Fruit fly (Drosophila melanogaster) whole organism, embryonic: ENCODE results near the gene CG42302.

Experiments
- Abd-B ChIP-seq: fragments of 200-800 bp; sonication (Bioruptor generic); optimal IDR thresholded peaks from 2 replicates; lab custom pipeline; 2018; ENCODE audit warnings: missing biosample characterization, mild to moderate bottlenecking, missing genetic modification characterization, moderate library complexity
- Aef1 ChIP-seq: fragments of 200-800 bp; sonication (Bioruptor generic); IDR thresholded peaks from 3 replicates; pipeline ENCODE4 v1.3.6; 2022; ENCODE audit warnings: missing biosample characterization, missing genetic modification characterization
- CG10366 ChIP-seq: fragments of 200-800 bp; sonication (Bioruptor generic); IDR thresholded peaks from 2 replicates; pipeline ENCODE4 v1.3.6; 2022; ENCODE audit warnings: missing biosample characterization, missing genetic modification characterization
- CG11247 ChIP-seq: fragments of 200-800 bp; sonication (Bioruptor generic); IDR thresholded peaks from 2 replicates; pipeline ENCODE4 v1.3.6; 2022; ENCODE audit warnings: missing biosample characterization, missing genetic modification characterization
- CG11696 ChIP-seq: fragments of 200-800 bp; sonication (Bioruptor generic); IDR thresholded peaks from 2 replicates; pipeline ENCODE4 v1.3.6; 2022; ENCODE audit warnings: missing biosample characterization, missing genetic modification characterization
- CG12659 ChIP-seq: fragments of 200-800 bp; sonication (Bioruptor generic); optimal IDR thresholded peaks from 3 replicates; lab custom pipeline; 2017; ENCODE audit warnings: mild to moderate bottlenecking, missing biosample characterization, missing genetic modification reagents, missing genetic modification characterization
- CG13424 ChIP-seq: fragments of 200-800 bp; sonication (Bioruptor generic); optimal IDR thresholded peaks from 2 replicates; lab custom pipeline; 2019; ENCODE audit warnings: missing biosample characterization, mild to moderate bottlenecking, missing genetic modification characterization, moderate library complexity
- CG14441 ChIP-seq: fragments of 200-800 bp; sonication (Bioruptor generic); IDR thresholded peaks from 2 replicates; pipeline ENCODE4 v1.3.6; 2022; ENCODE audit warnings: missing biosample characterization, missing genetic modification characterization
- CG1529 ChIP-seq: fragments of 200-800 bp; sonication (Bioruptor generic); optimal IDR thresholded peaks from 3 replicates; lab custom pipeline; 2018; ENCODE audit warnings: missing biosample characterization, missing genetic modification characterization
- CG17612 ChIP-seq: fragments of 200-800 bp; sonication (Bioruptor generic); IDR thresholded peaks from 2 replicates; pipeline ENCODE4 v1.3.6; 2022; ENCODE audit warnings: missing biosample characterization, missing genetic modification characterization
- CG17802 ChIP-seq: fragments of 200-800 bp; sonication (Bioruptor generic); optimal IDR thresholded peaks from 2 replicates; lab custom pipeline; 2018; ENCODE audit warnings: missing biosample characterization, mild to moderate bottlenecking, missing genetic modification characterization, moderate library complexity
- CG2712 ChIP-seq: fragments of 200-800 bp; optimal IDR thresholded peaks from 3 replicates; lab custom pipeline; 2019; ENCODE audit warnings: missing biosample characterization, mild to moderate bottlenecking, missing genetic modification characterization, moderate library complexity
- CG2875 ChIP-seq: fragments of 200-800 bp; sonication (Bioruptor generic); optimal IDR thresholded peaks from 2 replicates; lab custom pipeline; 2017; ENCODE audit warnings: missing biosample characterization, mild to moderate bottlenecking, missing genetic modification characterization, missing genetic modification reagents
- CG4328 ChIP-seq: fragments of 200-800 bp; sonication (Bioruptor generic); optimal IDR thresholded peaks from 3 replicates; lab custom pipeline; 2017; ENCODE audit warnings: missing biosample characterization, missing genetic modification reagents, missing genetic modification characterization
- CG5245 ChIP-seq: fragments of 200-800 bp; sonication (Bioruptor generic); optimal IDR thresholded peaks from 3 replicates; lab custom pipeline; 2016; ENCODE audit warnings: missing biosample characterization, missing genetic modification characterization
- CG5953 ChIP-seq: fragments of 200-800 bp; sonication (Bioruptor generic); IDR thresholded peaks from 2 replicates; pipeline ENCODE4 v1.3.6; 2022; ENCODE audit warnings: missing biosample characterization, missing genetic modification characterization
- CG8359 ChIP-seq: fragments of 200-800 bp; sonication (Bioruptor generic); optimal IDR thresholded peaks from 2 replicates; lab custom pipeline; 2017; ENCODE audit warnings: missing biosample characterization, mild to moderate bottlenecking, missing genetic modification characterization, borderline replicate concordance
- CG8478 ChIP-seq: fragments of >200 bp; optimal IDR thresholded peaks from 2 replicates; lab custom pipeline; 2018
- CTCF ChIP-seq: fragments of 200-800 bp; sonication (Bioruptor generic); optimal IDR thresholded peaks from 2 replicates; lab custom pipeline; 2017; ENCODE audit warnings: missing biosample characterization, mild to moderate bottlenecking, missing genetic modification characterization, moderate library complexity
- D19B ChIP-seq: fragments of 200-800 bp; sonication (Bioruptor generic); optimal IDR thresholded peaks from 2 replicates; lab custom pipeline; 2017; ENCODE audit warnings: missing biosample characterization, mild to moderate bottlenecking, missing genetic modification characterization
- Drgx ChIP-seq: fragments of 200-800 bp; sonication (Bioruptor generic); IDR thresholded peaks from 2 replicates; pipeline ENCODE4 v1.3.6; 2022; ENCODE audit warnings: missing biosample characterization, missing genetic modification characterization
- E2f2 ChIP-seq: fragments of 200-800 bp; sonication (Bioruptor generic); IDR thresholded peaks from 2 replicates; pipeline ENCODE4 v1.3.6; 2022; ENCODE audit warnings: missing biosample characterization, missing genetic modification characterization
- Gsc ChIP-seq: fragments of 200-800 bp; sonication (Bioruptor generic); IDR thresholded peaks from 2 replicates; pipeline ENCODE4 v1.3.6; 2022; ENCODE audit warnings: missing biosample characterization, missing genetic modification characterization
- HmgZ ChIP-seq: fragments of 200-800 bp; sonication (Bioruptor generic); optimal IDR thresholded peaks from 2 replicates; lab custom pipeline; 2018; ENCODE audit warnings: missing biosample characterization, mild to moderate bottlenecking, missing genetic modification characterization
- Hr51 ChIP-seq, 2 experiments: fragments of 200-800 bp; sonication (Bioruptor generic); optimal IDR thresholded peaks; 2 replicates in 1 of 2; 3 replicates in 1 of 2; lab custom pipeline; 2016 to 2018; ENCODE audit warnings: missing biosample characterization in 2 of 2, missing genetic modification characterization in 2 of 2, mild to moderate bottlenecking in 1 of 2, moderate library complexity in 1 of 2
- Lhr ChIP-seq: fragments of 200-800 bp; sonication (Bioruptor generic); optimal IDR thresholded peaks from 3 replicates; lab custom pipeline; 2017; ENCODE audit warnings: mild to moderate bottlenecking, missing biosample characterization, missing genetic modification reagents, missing genetic modification characterization
- MESR4 ChIP-seq: fragments of 200-800 bp; sonication (Bioruptor generic); optimal IDR thresholded peaks from 2 replicates; lab custom pipeline; 2018; ENCODE audit warnings: missing biosample characterization, mild to moderate bottlenecking, missing genetic modification characterization, moderate library complexity
- Mrtf ChIP-seq: fragments of 200-800 bp; sonication (Bioruptor generic); IDR thresholded peaks from 3 replicates; pipeline ENCODE4 v1.3.6; 2022; ENCODE audit warnings: missing biosample characterization, missing genetic modification characterization
- Optix ChIP-seq: fragments of 200-800 bp; sonication (Bioruptor generic); IDR thresholded peaks from 3 replicates; pipeline ENCODE4 v1.3.6; 2022; ENCODE audit warnings: missing biosample characterization, missing genetic modification characterization
- ap ChIP-seq: fragments of 200-800 bp; sonication (Bioruptor generic); IDR thresholded peaks from 2 replicates; pipeline ENCODE4 v1.3.6; 2022; ENCODE audit warnings: missing biosample characterization, missing genetic modification characterization
- bigmax ChIP-seq: fragments of 200-800 bp; sonication (Bioruptor generic); optimal IDR thresholded peaks from 2 replicates; lab custom pipeline; 2018; ENCODE audit warnings: missing biosample characterization, mild to moderate bottlenecking, missing genetic modification characterization
- danr ChIP-seq: fragments of 200-800 bp; sonication (Bioruptor generic); IDR thresholded peaks from 2 replicates; pipeline ENCODE4 v1.3.6; 2022; ENCODE audit warnings: missing biosample characterization, missing genetic modification characterization
- exex ChIP-seq: fragments of 200-800 bp; sonication (Bioruptor generic); optimal IDR thresholded peaks from 4 replicates; lab custom pipeline; 2018; ENCODE audit warnings: missing biosample characterization, mild to moderate bottlenecking, missing genetic modification characterization, moderate library complexity
- insv ChIP-seq, 2 experiments: fragments of 200-800 bp; sonication (Bioruptor generic); optimal IDR thresholded peaks; 3 replicates each; lab custom pipeline; 2016 to 2018; ENCODE audit warnings: missing biosample characterization in 2 of 2, missing genetic modification characterization in 2 of 2
- mam ChIP-seq: fragments of 200-800 bp; sonication (Bioruptor generic); optimal IDR thresholded peaks from 3 replicates; lab custom pipeline; 2016; ENCODE audit warnings: missing biosample characterization, missing genetic modification characterization
- nerfin-2 ChIP-seq: fragments of 200-800 bp; sonication (Bioruptor generic); IDR thresholded peaks from 2 replicates; pipeline ENCODE4 v1.3.6; 2022; ENCODE audit warnings: missing biosample characterization, missing genetic modification characterization; ENCODE audit not compliant: partially characterized antibody
- oc ChIP-seq: fragments of 200-800 bp; sonication (Bioruptor generic); optimal IDR thresholded peaks from 2 replicates; lab custom pipeline; 2018; ENCODE audit warnings: missing biosample characterization, mild to moderate bottlenecking, missing genetic modification characterization, moderate library complexity
- scrt ChIP-seq: fragments of 200-800 bp; sonication (Bioruptor generic); optimal IDR thresholded peaks from 2 replicates; lab custom pipeline; 2018; ENCODE audit warnings: missing biosample characterization, mild to moderate bottlenecking, missing genetic modification characterization, moderate library complexity
- seq ChIP-seq: fragments of 200-800 bp; sonication (Bioruptor generic); IDR thresholded peaks from 2 replicates; pipeline ENCODE4 v1.3.6; 2022; ENCODE audit warnings: missing biosample characterization, missing genetic modification characterization
- sim ChIP-seq: fragments of 200-800 bp; sonication (Bioruptor generic); IDR thresholded peaks from 2 replicates; pipeline ENCODE4 v1.3.6; 2022; ENCODE audit warnings: missing biosample characterization, missing genetic modification characterization
- sna ChIP-seq: fragments of 200-800 bp; sonication (Bioruptor generic); IDR thresholded peaks from 2 replicates; pipeline ENCODE4 v1.3.6; 2022; ENCODE audit warnings: missing biosample characterization, missing genetic modification characterization; ENCODE audit not compliant: partially characterized antibody
- trem ChIP-seq: fragments of 200-800 bp; optimal IDR thresholded peaks from 3 replicates; lab custom pipeline; 2019; ENCODE audit warnings: missing biosample characterization, mild to moderate bottlenecking, missing genetic modification characterization, moderate library complexity
- ttk ChIP-seq: fragments of 200-800 bp; sonication (Bioruptor generic); IDR thresholded peaks from 2 replicates; pipeline ENCODE4 v2.1.2; 2022; ENCODE audit warnings: missing biosample characterization, missing genetic modification characterization
- tup ChIP-seq: fragments of 200-800 bp; sonication (Bioruptor generic); optimal IDR thresholded peaks from 2 replicates; lab custom pipeline; 2016; ENCODE audit warnings: missing biosample characterization, mild to moderate bottlenecking, missing genetic modification characterization, moderate library complexity
- yki ChIP-seq: fragments of >200 bp; optimal IDR thresholded peaks from 3 replicates; lab custom pipeline; 2018

Gene CG42302

dm6 chrX:18774818-18775343 lies 49.4 kb upstream of the CG42302 start, which contains the start of gene CG6891 (continued):
- TF ChIP-seq Mrtf (GFP tag; lab: Robert Waterston, UW) (no peak), D19B (GFP tag; lab: Kevin White, UChicago) (no peak), CG11247 (no peak), sna (GFP tag; lab: Robert Waterston, UW) (no peak), CG2875 (GFP tag; lab: Kevin White, UChicago) (peak; percentile 10), Abd-B (GFP tag; lab: Kevin White, UChicago) (peak; percentile 37), CTCF (GFP tag; lab: Kevin White, UChicago) (no peak), danr (GFP tag; lab: Robert Waterston, UW) (no peak), bigmax (GFP tag; lab: Kevin White, UChicago) (no peak), CG13424 (no peak), MESR4 (GFP tag; lab: Kevin White, UChicago) (no peak), seq (GFP tag; lab: Robert Waterston, UW) (no peak; the same call in 1 of the 2 replicates), CG8359 (GFP tag; lab: Kevin White, UChicago) (no peak), CG2712 (peak; percentile 41), sim (GFP tag; lab: Robert Waterston, UW) (no peak), Aef1 (GFP tag; lab: Robert Waterston, UW) (no peak), exex (tag; lab: Kevin White, UChicago) (no peak), Gsc (GFP tag; lab: Robert Waterston, UW) (no peak), Hr51 (GFP tag; optimal IDR thresholded peaks at IDR 0.05; lab: Kevin White, UChicago) (peak in 1 of 2 experiments; percentile 10), trem (tag; lab: Kevin White, UChicago) (no peak), Lhr (GFP tag; lab: Kevin White, UChicago) (peak; percentile 27), CG5245 (GFP tag; lab: Kevin White, UChicago) (no peak), E2f2 (GFP tag; lab: Robert Waterston, UW) (0 out of 2 replicates have a peak, but pooled peaks have one; percentile 17), tup (GFP tag; lab: Kevin White, UChicago) (no peak), CG12659 (peak; percentile 3), HmgZ (tag; lab: Kevin White, UChicago) (peak; percentile 5), CG10366 (GFP tag; lab: Robert Waterston, UW) (0 out of 2 replicates have a peak, but pooled peaks have one; percentile 24), CG17802 (tag; lab: Kevin White, UChicago) (no peak), CG14441 (peak; percentile 35; the same call in 1 of the 2 replicates), insv (GFP tag; optimal IDR thresholded peaks at IDR 0.05; lab: Kevin White, UChicago) (no peak), yki (lab: Kevin White, UChicago) (no peak), ttk (GFP tag; lab: Robert Waterston, UW) (no peak), Optix (peak; percentile 48; the same call in 1 of the 3 replicates), CG5953 (GFP tag; lab: Robert Waterston, UW) (peak; percentile 48; the same call in 1 of the 2 replicates), ap (GFP tag; lab: Robert Waterston, UW) (no peak), Drgx (GFP tag; lab: Robert Waterston, UW) (peak; percentile 44; the same call in 1 of the 2 replicates), CG4328 (no peak), CG1529 (GFP tag; lab: Kevin White, UChicago) (peak; percentile 36), CG17612 (GFP tag; lab: Robert Waterston, UW) (no peak), oc (tag; lab: Kevin White, UChicago) (no peak), scrt (GFP tag; lab: Kevin White, UChicago) (no peak), nerfin-2 (GFP tag; lab: Robert Waterston, UW) (no peak), CG8478 (lab: Kevin White, UChicago) (peak; percentile 63), CG11696 (GFP tag; lab: Robert Waterston, UW) (no peak), mam (GFP tag; lab: Kevin White, UChicago) (peak; percentile 12)
